Worm (Caenorhabditis elegans): ENCODE data around the gene F02A9.1.

Gene F02A9.1

ce11 chrIII:9104060-9104459, 26.5 kb upstream of the F02A9.1 start (continued):
- TF ChIP-seq hlh-30 (tag; optimal IDR thresholded peaks at IDR 0.05; ENCODE audit: insufficient read depth), result no peak
- TF ChIP-seq F44E2.7 (GFP tag; IDR thresholded peaks at IDR 0.05), result 0 out of 2 replicates have a peak, but pooled peaks have one; percentile 71
- no peak for TF ChIP-seq nhr-6 (tag; optimal IDR thresholded peaks at IDR 0.05)
- peak in 1 of 2 experiments; percentile 59 for TF ChIP-seq daf-16 (GFP tag; optimal IDR thresholded peaks at IDR 0.05)
- no peak for TF ChIP-seq daf-16 (tag; optimal IDR thresholded peaks at IDR 0.05)
- peak; percentile 77; the same call in 1 of the 2 replicates for TF ChIP-seq Y105C5A.15 (GFP tag; IDR thresholded peaks at IDR 0.05)
- TF ChIP-seq D1046.2 (GFP tag; IDR thresholded peaks at IDR 0.05), result peak; percentile 76
- TF ChIP-seq T26A8.4 (GFP tag; IDR thresholded peaks at IDR 0.05), result peak; percentile 74
- 0 out of 2 replicates have a peak, but pooled peaks have one; percentile 35 for TF ChIP-seq mxl-2 (GFP tag; conservative IDR thresholded peaks at IDR 0.05)
- peak; percentile 75 for TF ChIP-seq arid-1 (GFP tag; conservative IDR thresholded peaks at IDR 0.05)
- no peak for TF ChIP-seq pqm-1 (tag; optimal IDR thresholded peaks at IDR 0.05)
- TF ChIP-seq nhr-111 (GFP tag; optimal IDR thresholded peaks at IDR 0.05), result peak; percentile 59
- TF ChIP-seq vab-7 (GFP tag; IDR thresholded peaks at IDR 0.05), result peak; percentile 90
- TF ChIP-seq mes-2 (tag; optimal IDR thresholded peaks at IDR 0.05; ENCODE audit: poor library complexity, severe bottlenecking), result peak; percentile 73
- TF ChIP-seq egl-43 (GFP tag; IDR thresholded peaks at IDR 0.05), result peak; percentile 95
- TF ChIP-seq ztf-11 (tag; optimal IDR thresholded peaks at IDR 0.05), result no peak
- peak; percentile 0 for TF ChIP-seq mxl-3 (GFP tag; optimal IDR thresholded peaks at IDR 0.05)
- peak; percentile 38 for TF ChIP-seq rbr-2 (tag; optimal IDR thresholded peaks at IDR 0.05)
- TF ChIP-seq Y75B8A.6 (GFP tag; IDR thresholded peaks at IDR 0.05), result no peak
- TF ChIP-seq lim-7 (GFP tag; IDR thresholded peaks at IDR 0.05), result peak; percentile 95
- no peak for TF ChIP-seq ces-1 (GFP tag; optimal IDR thresholded peaks at IDR 0.05)
- peak; percentile 23 for TF ChIP-seq nhr-48 (tag; optimal IDR thresholded peaks at IDR 0.05)
- peak; percentile 91 for TF ChIP-seq ceh-44 (GFP tag; IDR thresholded peaks at IDR 0.05)
- no peak for TF ChIP-seq cey-2 (tag; optimal IDR thresholded peaks at IDR 0.05; ENCODE audit: borderline replicate concordance, insufficient read depth)
- peak; percentile 37 for TF ChIP-seq nhr-102 (tag; optimal IDR thresholded peaks at IDR 0.05)
- TF ChIP-seq unc-130 (GFP tag; optimal IDR thresholded peaks at IDR 0.05), result peak; percentile 57
- peak; percentile 23 for TF ChIP-seq nhr-11 (tag; optimal IDR thresholded peaks at IDR 0.05)
- TF ChIP-seq F10B5.3 (tag; optimal IDR thresholded peaks at IDR 0.05), result no peak
- TF ChIP-seq tra-1 (GFP tag; IDR thresholded peaks at IDR 0.05), result peak; percentile 73
- peak; percentile 38 for TF ChIP-seq ceh-20 (GFP tag; IDR thresholded peaks at IDR 0.05)
- 0 out of 2 replicates have a peak, but pooled peaks have one; percentile 25 for TF ChIP-seq zip-11 (GFP tag; IDR thresholded peaks at IDR 0.05)
- TF ChIP-seq pha-4 (GFP tag; IDR thresholded peaks at IDR 0.05), result no peak
- TF ChIP-seq pha-4 (tag; optimal IDR thresholded peaks at IDR 0.05), result no peak
- TF ChIP-seq duxl-1 (tag; optimal IDR thresholded peaks at IDR 0.05; ENCODE audit: poor library complexity), result peak; percentile 49
- no peak for TF ChIP-seq lin-15B (tag; optimal IDR thresholded peaks at IDR 0.05)
- TF ChIP-seq T20F7.1 (GFP tag; optimal IDR thresholded peaks at IDR 0.05), result peak; percentile 35

ce11 chrIII:9103643-9104042, 26.0 kb upstream of the F02A9.1 start, which contains the start of gene dos-1:
TSS of gene dos-1 (plus strand) at chrIII:9103943.
- TF ChIP-seq F49E8.2 (tag; optimal IDR thresholded peaks at IDR 0.05; ENCODE audit: borderline replicate concordance) (no peak), mes-2 (tag; optimal IDR thresholded peaks at IDR 0.05; ENCODE audit: poor library complexity, severe bottlenecking) (no peak), snpc-4 (tag; optimal IDR thresholded peaks at IDR 0.05) (no peak), ztf-7 (tag; optimal IDR thresholded peaks at IDR 0.05) (no peak), ama-1 (optimal IDR thresholded peaks at IDR 0.05) (no peak), attf-4 (tag; optimal IDR thresholded peaks at IDR 0.05) (no peak), nhr-41 (GFP tag; IDR thresholded peaks at IDR 0.05) (no peak), F37D6.2 (tag; optimal IDR thresholded peaks at IDR 0.05) (no peak), lin-15B (tag; optimal IDR thresholded peaks at IDR 0.05) (no peak), nhr-48 (tag; optimal IDR thresholded peaks at IDR 0.05) (no peak), dmd-9 (GFP tag; IDR thresholded peaks at IDR 0.05) (no peak), dmd-8 (GFP tag; IDR thresholded peaks at IDR 0.05) (no peak), Y48G9A.11 (GFP tag; IDR thresholded peaks at IDR 0.05) (no peak)
